Worm (Caenorhabditis elegans) whole organism, dauer: ENCODE data around the gene lars-1.

ENCODE experiments used
- unc-62 ChIP-seq: sonication (generic microtip); optimal IDR thresholded peaks from 2 replicates; lab custom pipeline; 2017; ENCODE audit warnings: missing biosample characterization, missing genetic modification reagents, missing genetic modification characterization

lars-1 gene

DNA sequence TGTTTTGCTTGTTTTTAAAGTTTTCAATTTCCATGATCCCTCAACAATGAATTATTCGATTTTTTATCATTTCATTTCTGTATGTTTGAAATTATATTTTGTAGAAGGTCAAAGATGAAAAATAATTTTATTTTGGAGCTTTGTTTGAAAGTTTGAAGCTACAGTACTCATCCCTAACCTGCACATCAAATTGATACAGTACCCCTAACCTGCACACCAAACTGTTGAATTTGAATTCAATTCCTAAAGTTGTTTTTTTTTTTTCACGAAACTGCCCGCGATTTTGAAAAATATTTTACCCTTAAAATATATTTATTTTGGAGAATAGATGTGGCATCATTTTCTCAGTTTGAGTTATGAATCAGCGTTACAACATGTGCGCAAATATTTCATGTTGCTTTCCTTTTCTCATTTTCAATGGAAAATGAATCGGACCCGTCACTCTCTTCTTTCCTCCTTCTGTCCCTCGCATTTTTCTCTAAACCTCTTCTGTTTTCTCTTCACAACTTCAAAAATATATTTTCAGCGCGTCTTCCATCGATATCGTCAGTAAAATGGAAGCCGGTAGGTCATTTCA lies 19.2 kb upstream of the lars-1 start, which contains the start of gene R74.8:
R74.8 (plus strand) TSS at position 527 of the 577 bp plus-strand sequence.
- no peak for TF ChIP-seq unc-62 (GFP tag; lab: Kevin White, UChicago)

DNA sequence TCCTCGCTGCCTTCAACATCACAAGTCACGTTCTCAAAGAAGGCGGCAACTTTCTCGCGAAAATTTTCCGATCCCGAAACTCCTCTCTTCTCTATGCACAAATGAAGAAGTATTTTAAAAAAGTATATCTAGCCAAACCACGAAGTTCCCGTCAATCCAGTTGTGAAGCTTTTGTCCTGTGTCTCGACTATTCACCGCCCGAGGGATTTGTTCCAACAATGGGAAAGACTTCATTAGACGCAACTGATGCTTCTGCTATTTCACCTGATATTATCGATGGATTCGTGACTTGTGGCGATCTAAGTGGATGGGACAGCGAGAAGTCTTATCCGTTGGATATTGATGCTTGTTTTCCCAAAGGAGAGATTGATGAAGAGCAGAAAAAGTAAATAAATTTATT lies 18.4 kb upstream of the lars-1 start:
- no peak for TF ChIP-seq unc-62 (GFP tag; lab: Kevin White, UChicago)

DNA sequence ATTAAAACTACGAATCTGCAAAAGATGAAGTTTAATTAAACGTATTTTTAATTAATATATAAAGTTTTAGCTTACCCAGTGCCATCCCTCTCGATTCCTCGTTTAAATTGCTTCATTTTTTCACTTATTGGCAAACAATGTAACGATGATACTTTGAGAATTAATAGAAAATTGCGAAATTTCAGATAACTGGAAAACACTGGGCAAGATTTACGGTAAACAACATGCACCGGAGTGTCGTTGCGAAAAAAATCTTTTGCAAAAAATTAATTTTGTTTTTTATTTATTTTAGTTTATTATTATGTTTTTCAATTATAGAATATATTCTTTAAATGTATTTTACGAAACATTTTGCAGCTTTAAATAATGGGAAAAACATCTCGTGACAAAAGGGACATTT lies 17.5 kb upstream of the lars-1 start, which contains the start of the genes pelo-1 and R74.7:
pelo-1 (minus strand) TSS at position 151 of the 400 bp plus-strand sequence.
R74.7 (plus strand) TSS at position 358 of the 400 bp plus-strand sequence.
- no peak for TF ChIP-seq unc-62 (GFP tag; lab: Kevin White, UChicago)

DNA sequence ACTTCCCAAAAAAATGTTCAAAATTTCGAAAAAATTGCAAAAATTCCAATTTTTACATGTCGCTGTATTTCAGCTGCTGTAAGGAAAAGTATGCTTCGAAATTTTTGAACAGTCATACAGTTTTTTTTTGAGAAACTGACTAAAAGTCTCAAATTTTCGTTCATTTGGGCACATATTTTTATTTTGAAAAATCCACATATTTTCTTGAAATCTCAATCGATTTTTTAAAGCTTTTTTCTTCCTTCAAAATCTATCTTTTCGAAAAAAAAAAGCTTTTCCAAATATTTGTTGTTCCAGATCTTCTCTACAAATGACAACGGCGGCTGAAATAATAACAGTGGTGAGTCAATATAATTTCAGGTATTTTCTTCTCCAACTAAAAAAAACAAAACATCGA lies 10.4 kb upstream of the lars-1 start, which contains the start of gene asd-1:
asd-1 (plus strand) TSS at position 298 of the 397 bp plus-strand sequence.
- TF ChIP-seq unc-62 (GFP tag; lab: Kevin White, UChicago) = no peak

DNA sequence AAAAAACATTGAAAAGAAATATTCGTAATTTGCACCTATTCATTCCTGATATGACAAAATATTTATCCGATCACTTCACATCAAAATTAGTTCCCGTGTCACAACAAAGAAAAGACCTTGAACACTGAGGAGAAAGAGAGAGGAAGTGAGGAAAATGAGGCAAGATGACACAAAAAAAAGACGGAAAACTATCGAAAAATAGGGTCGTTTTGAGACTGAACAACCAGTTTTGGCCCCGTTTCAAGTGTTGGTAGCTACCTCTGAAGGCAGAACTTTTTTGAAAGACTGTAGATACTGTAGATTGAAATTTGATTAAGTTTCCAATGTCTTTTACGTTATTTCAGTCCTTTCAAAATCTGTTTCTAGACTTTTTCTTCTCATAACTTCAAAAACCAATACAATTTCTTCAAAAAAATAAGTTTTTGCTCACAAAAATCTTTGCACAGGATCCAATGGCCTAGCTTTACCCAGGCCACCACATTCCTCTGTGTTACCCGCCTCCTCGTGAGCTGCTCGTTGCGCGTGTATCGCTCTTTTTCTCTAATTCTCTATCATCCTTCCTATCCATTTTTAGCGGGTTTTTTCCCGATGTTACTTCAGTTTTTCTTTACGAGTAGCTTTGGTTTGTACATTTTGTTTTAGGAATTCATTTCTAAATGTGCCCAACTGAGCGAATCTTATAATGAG lies 9.8 kb upstream of the lars-1 start:
- no peak for TF ChIP-seq unc-62 (GFP tag; lab: Kevin White, UChicago)

DNA sequence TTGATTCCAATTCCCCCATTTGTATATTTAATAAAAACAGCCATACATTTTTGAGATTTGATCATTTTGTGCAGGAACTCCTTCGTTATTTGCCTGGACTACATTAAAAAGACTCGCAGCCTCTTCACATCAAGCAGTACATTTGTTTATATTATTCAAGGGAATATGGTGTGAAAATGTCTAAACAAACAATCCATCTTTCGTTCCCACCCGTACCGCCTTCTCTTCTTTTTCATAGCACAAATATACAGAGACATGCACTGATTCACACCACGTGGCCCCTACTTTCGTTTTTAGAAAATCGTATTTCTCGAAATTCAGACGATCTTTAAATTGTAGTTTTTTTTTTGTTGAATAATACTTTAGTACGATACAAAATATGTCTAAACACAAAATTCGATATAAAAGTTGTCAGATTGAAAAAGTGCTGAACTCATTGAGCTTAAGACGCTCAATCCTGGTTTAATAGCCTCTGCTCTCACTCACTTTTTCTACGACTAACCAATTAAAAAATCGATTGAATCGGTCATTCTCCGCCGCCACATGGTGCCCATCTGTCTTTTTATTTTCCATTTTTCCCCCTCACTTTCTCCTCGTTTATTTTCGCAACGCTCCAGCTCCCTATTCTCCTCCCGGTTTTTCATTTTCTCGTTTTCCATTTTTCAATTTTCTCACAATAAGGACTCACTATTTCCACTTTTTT lies 8.9 kb upstream of the lars-1 start:
- no peak for TF ChIP-seq unc-62 (GFP tag; lab: Kevin White, UChicago)

DNA sequence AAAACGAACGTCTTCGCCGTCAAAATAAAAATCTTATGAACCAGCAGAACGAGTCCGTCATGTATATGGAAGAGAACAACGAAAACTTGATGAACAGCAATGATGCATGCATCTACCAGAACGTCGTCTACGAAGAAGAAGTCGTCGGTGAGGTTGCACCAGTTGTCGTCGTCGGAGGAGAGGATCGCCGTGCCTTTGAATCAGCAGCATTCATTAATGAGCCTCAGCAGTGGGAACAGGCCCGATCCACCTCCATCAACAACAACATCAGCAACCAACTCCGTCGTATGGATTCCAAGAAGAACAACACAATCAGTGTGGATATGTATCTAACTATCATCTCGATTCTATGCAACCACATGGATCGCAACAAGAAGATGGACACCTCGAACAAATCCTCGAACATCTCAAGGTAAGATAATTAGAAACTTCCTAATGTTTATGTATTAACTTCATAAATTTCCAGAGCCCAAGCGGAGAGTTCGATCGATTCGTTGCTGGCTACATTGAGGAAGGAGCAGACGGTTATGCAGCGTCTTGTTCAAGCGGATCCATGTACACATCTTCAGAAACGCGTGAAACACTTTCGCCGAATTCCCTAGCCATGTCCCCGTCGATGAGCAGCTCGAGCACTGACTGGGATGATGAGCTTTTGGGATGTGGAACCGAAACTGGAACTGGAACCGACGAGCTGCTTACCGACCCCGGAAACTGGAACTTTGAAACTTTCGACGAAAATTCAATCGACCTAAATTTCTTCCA lies 7.9 kb upstream of the lars-1 start:
- no peak for TF ChIP-seq unc-62 (GFP tag; lab: Kevin White, UChicago)

DNA sequence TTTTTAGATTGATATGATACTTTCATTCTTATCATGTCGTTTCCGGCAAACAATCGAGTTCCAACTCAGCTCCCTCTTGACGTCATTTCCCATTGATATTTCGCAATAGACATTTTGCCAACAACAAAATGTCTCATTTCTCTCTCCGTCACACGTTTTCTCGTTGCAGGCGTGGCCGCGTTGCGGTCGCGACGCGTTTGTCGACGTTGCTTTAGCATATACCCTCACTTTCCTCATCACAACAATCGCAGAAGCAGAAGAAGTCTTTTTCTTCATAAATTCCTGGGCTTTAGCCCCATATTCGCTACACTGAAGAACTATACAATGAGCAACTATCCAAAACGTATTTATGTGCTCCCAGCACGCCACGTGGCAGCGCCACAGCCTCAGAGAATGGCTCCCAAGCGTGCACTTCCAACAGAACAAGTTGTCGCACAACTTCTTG lies 7.1 kb upstream of the lars-1 start, which contains the start of gene xbp-1:
xbp-1 (plus strand) TSS at position 151 of the 445 bp plus-strand sequence.
- no peak for TF ChIP-seq unc-62 (GFP tag; lab: Kevin White, UChicago)

DNA sequence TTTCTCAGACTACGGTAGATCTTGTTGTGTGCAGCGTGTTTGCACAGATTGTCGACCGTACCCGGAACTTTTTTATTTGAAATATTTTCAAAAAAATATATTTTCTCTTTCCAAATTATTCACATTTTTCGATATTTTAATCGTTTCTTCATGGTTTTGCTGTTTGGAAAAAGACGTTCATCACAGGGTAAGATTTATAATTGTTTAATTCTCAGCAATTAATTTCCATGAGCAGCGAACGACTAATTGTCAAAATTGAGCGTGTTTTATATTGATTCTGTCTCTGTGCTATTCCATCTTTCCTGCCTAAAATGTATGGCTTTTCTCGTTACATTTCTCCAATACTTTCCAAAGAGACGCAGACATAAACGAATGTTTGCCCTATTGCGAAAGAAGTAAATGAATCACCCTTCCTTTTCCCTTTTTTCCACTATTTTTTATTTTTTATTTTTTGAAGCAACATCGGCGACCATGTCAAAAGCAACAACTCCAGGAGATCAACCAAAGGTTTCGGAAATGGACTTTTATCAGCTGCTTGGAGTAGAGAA lies 4.6 kb upstream of the lars-1 start, which contains the start of gene dnj-16:
dnj-16 (plus strand) TSS at position 51 of the 548 bp plus-strand sequence.
- TF ChIP-seq unc-62 (GFP tag; lab: Kevin White, UChicago) = no peak

DNA sequence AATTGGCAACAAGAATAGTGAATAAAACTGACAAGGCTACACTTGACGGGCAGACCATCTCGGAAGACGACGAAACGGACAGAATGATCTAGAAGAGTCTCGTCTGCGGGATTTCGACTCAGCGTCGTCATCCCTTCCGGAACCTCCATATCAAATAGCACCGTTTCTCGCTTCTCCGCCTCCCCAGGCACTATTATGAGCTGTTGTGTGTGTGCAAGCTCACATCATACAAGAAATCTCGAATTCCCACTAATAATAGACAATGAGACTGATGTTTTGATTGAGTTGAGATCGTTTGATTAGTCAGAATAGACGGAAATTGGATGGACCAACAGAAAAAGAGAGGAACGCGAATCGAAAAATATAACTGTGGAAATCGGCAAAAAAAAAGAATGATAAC lies 3.6 kb upstream of the lars-1 start, which contains the start of gene spp-28:
spp-28 (minus strand) TSS at position 101 of the 400 bp plus-strand sequence.
- no peak for TF ChIP-seq unc-62 (GFP tag; lab: Kevin White, UChicago)

DNA sequence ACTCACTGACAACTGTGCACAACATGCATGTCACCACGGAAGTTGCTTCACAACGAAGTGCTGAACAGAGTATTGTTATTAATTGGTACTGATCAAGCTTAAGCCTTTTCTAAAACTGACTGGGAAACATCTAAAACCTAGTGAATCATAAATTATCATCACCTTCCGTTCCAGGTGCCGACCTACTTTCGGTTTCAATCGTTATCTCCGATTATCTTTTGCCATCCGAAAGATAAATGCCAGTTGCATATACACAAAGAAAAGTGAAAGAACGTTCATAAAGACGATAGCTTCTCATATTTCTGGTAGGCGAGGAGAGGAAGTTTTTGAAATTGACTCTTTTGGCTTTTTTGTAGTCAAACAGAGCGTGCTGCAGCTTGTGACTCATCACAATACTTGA lies 3.0 kb upstream of the lars-1 start:
- TF ChIP-seq unc-62 (GFP tag; lab: Kevin White, UChicago) = no peak

DNA sequence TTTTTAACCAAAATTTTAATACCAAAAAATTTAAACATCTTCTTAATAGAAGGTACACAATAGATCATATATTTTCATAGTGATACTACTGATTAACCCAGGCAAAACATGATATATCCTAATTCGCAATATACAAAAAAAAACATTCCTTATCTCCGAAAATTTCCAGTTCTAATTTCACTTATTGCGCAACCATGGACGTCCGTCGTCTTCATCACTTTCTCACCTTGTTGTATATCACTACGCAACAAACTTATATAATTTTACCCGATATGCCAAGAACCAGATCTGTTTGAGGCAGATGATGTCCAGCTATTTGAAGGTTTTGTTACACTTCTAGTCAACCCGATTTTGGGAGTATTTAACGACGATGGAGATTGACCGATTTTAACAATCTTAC lies 1.2 kb upstream of the lars-1 start, which contains the start of gene R74.2:
R74.2 (plus strand) TSS at position 316 of the 400 bp plus-strand sequence.
- TF ChIP-seq unc-62 (GFP tag; lab: Kevin White, UChicago) = no peak

DNA sequence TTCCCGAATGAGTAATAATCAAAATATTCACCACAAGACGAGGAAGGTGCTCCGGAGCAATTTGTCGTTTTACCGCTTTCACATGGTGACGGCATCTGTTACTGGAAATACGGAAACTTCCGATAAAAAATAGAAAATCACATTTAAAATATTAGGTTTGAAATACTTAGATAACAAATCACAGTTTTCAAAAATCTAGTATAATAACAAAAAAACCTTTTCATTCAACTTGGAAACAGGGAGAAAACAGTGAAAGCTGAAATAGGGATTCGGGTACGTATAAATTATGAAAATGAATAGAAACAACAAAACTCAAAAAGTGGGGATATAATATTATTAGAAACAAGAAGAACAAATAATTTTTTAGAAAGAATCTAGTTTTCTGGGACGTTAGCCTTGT lies 5.3 kb downstream of the lars-1 start, which contains the start of gene C16C10.1:
C16C10.1 (minus strand) TSS at position 101 of the 400 bp plus-strand sequence.
- TF ChIP-seq unc-62 (GFP tag; lab: Kevin White, UChicago) = no peak

DNA sequence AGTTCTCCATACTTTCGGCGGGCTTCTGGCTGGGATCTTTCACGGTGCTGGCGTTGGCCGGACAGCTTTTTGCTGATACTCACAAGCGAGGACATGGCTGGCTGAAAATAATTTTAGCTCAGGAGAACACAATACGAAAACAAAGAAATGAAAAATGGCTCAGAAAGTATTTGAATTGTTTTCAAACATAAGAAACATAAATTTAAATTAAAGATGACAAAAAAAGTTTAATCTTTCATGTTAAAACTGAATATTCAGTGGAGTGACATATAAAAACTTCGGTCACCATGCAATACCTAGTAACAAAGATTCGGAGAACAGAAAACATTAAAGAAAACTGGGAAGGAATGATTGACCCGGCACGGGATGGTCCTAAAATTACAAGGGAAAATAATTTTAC lies 8.0 kb downstream of the lars-1 start, which contains the start of gene C16C10.2:
C16C10.2 (minus strand) TSS at position 101 of the 400 bp plus-strand sequence.
- TF ChIP-seq unc-62 (GFP tag; lab: Kevin White, UChicago) = no peak
